Worm (Caenorhabditis elegans): ENCODE results near the gene C06B8.3.

The C06B8.3 gene

DNA sequence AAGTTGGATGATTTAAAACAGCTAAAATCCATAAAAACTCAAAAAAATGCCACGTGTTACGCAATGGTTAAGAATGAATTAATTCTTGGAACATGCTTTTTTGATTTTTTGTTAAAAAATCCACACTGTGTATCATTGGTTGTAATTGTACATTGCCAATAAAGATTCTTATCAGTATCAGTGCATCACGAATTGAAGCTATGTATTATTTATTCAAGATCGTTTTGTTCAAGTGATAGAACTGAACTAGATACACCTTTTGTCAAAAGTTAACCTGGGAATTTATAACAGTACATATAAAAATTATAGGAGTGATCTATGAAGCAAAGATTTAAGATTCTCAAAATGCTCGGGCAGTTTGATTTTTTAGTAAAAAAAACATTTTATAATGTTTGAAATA is 49.8 kb downstream of the C06B8.3 start:
- TF ChIP-seq dmd-4 (tag; optimal IDR thresholded peaks at IDR 0.05; ENCODE audit: borderline replicate concordance) (no peak), ceh-19 (GFP tag; optimal IDR thresholded peaks at IDR 0.05) (no peak), gmeb-2 (tag; optimal IDR thresholded peaks at IDR 0.05) (no peak), ceh-6 (GFP tag; optimal IDR thresholded peaks at IDR 0.05) (no peak), ttx-3 (tag; optimal IDR thresholded peaks at IDR 0.05) (no peak), pros-1 (tag; optimal IDR thresholded peaks at IDR 0.05) (no peak), lin-11 (tag; optimal IDR thresholded peaks at IDR 0.05) (no peak), ceh-18 (tag; optimal IDR thresholded peaks at IDR 0.05) (no peak), ceh-9 (tag; optimal IDR thresholded peaks at IDR 0.05) (no peak), madf-2 (tag; optimal IDR thresholded peaks at IDR 0.05) (no peak), zip-5 (tag; optimal IDR thresholded peaks at IDR 0.05) (no peak), ceh-22 (tag; optimal IDR thresholded peaks at IDR 0.05) (no peak), C08G9.2 (tag; optimal IDR thresholded peaks at IDR 0.05) (no peak), ahr-1 (tag; optimal IDR thresholded peaks at IDR 0.05) (no peak), rnt-1 (tag; optimal IDR thresholded peaks at IDR 0.05) (no peak), sox-2 (GFP tag; IDR thresholded peaks at IDR 0.05) (no peak), pat-9 (tag; optimal IDR thresholded peaks at IDR 0.05) (no peak)
